Fruit fly (Drosophila melanogaster) whole organism, adult: Measurements from ENCODE around the gene CG46304.
A peak's percentile ranks its signal among the peaks of the same experiment; 100 is the strongest.

Experiments
- CG11617 ChIP-seq: fragments of 200-800 bp; sonication (Bioruptor generic); optimal IDR thresholded peaks from 2 replicates; lab custom pipeline; 2017; ENCODE audit warnings: mild to moderate bottlenecking, missing biosample characterization, missing genetic modification reagents, missing genetic modification characterization
- CG12768 ChIP-seq: fragments of 200-800 bp; sonication (Bioruptor generic); optimal IDR thresholded peaks from 2 replicates; lab custom pipeline; 2017; ENCODE audit warnings: missing biosample characterization, missing genetic modification characterization, mild to moderate bottlenecking, moderate library complexity, missing genetic modification reagents
- CG14711 ChIP-seq: fragments of 200-800 bp; sonication (Bioruptor generic); optimal IDR thresholded peaks from 2 replicates; lab custom pipeline; 2018; ENCODE audit warnings: missing biosample characterization, mild to moderate bottlenecking, missing genetic modification characterization, moderate library complexity
- CG1620 ChIP-seq: fragments of 200-800 bp; sonication (Bioruptor generic); optimal IDR thresholded peaks from 2 replicates; lab custom pipeline; 2016; ENCODE audit warnings: missing biosample characterization, missing genetic modification characterization
- CG33017 ChIP-seq: fragments of 200-800 bp; sonication (Bioruptor generic); optimal IDR thresholded peaks from 2 replicates; lab custom pipeline; 2018; ENCODE audit warnings: missing biosample characterization, mild to moderate bottlenecking, missing genetic modification characterization, moderate library complexity
- CG5204 ChIP-seq: fragments of 200-800 bp; sonication (Bioruptor generic); optimal IDR thresholded peaks from 2 replicates; lab custom pipeline; 2016; ENCODE audit warnings: missing biosample characterization, missing genetic modification characterization
- CG7045 ChIP-seq: fragments of 200-800 bp; sonication (Bioruptor generic); optimal IDR thresholded peaks from 2 replicates; lab custom pipeline; 2017; ENCODE audit warnings: missing biosample characterization, mild to moderate bottlenecking, missing genetic modification characterization
- CG7101 ChIP-seq: fragments of 200-800 bp; sonication (Bioruptor generic); optimal IDR thresholded peaks from 2 replicates; lab custom pipeline; 2018; ENCODE audit warnings: missing biosample characterization, mild to moderate bottlenecking, missing genetic modification characterization, moderate library complexity
- Clk ChIP-seq: fragments of 200-800 bp; sonication (Bioruptor generic); optimal IDR thresholded peaks from 2 replicates; lab custom pipeline; 2017; ENCODE audit warnings: missing biosample characterization, missing genetic modification characterization
- Crg-1 ChIP-seq: fragments of 200-800 bp; sonication (Bioruptor generic); optimal IDR thresholded peaks from 2 replicates; lab custom pipeline; 2016; ENCODE audit warnings: missing biosample characterization, missing genetic modification characterization
- Hr96 ChIP-seq: fragments of 200-800 bp; sonication (Bioruptor generic); optimal IDR thresholded peaks from 2 replicates; lab custom pipeline; 2016; ENCODE audit warnings: missing biosample characterization, missing genetic modification characterization
- Mnt ChIP-seq: fragments of 200-800 bp; sonication (Bioruptor generic); optimal IDR thresholded peaks from 2 replicates; lab custom pipeline; 2016; ENCODE audit warnings: missing biosample characterization, mild to moderate bottlenecking, missing genetic modification characterization
- bab1 ChIP-seq: fragments of 200-800 bp; sonication (Bioruptor generic); optimal IDR thresholded peaks from 3 replicates; lab custom pipeline; 2019; ENCODE audit warnings: missing biosample characterization, mild to moderate bottlenecking, missing genetic modification characterization, moderate library complexity
- cic ChIP-seq: fragments of 200-800 bp; sonication (Bioruptor generic); optimal IDR thresholded peaks from 2 replicates; lab custom pipeline; 2017; ENCODE audit warnings: missing biosample characterization, mild to moderate bottlenecking, missing genetic modification characterization, moderate library complexity
- cnc ChIP-seq, 2 experiments: fragments of >200 bp; optimal IDR thresholded peaks; 2 replicates each; lab custom pipeline; 2017
- kay ChIP-seq: fragments of 200-800 bp; sonication (Bioruptor generic); peaks from one replicate; lab custom pipeline; 2016; ENCODE audit warnings: missing biosample characterization, missing genetic modification characterization, borderline replicate concordance
- ovo ChIP-seq: fragments of 200-800 bp; sonication (Bioruptor generic); optimal IDR thresholded peaks from 2 replicates; lab custom pipeline; 2016; ENCODE audit warnings: missing biosample characterization, missing genetic modification characterization
- pad ChIP-seq: fragments of 200-800 bp; sonication (Bioruptor generic); optimal IDR thresholded peaks from 3 replicates; lab custom pipeline; 2017; ENCODE audit warnings: missing biosample characterization, missing genetic modification characterization, mild to moderate bottlenecking, moderate library complexity, missing genetic modification reagents
- tj ChIP-seq: fragments of 200-800 bp; sonication (Bioruptor generic); optimal IDR thresholded peaks from 3 replicates; lab custom pipeline; 2017; ENCODE audit warnings: missing biosample characterization, mild to moderate bottlenecking, missing genetic modification characterization, moderate library complexity
- toe ChIP-seq: fragments of 200-800 bp; sonication (Bioruptor generic); optimal IDR thresholded peaks from 2 replicates; lab custom pipeline; 2016; ENCODE audit warnings: missing biosample characterization, missing genetic modification characterization

CG46304 gene

dm6 chr2L:18948724-18949108 is 2.6 kb downstream of the CG46304 start, which contains the start of gene CG10428:
CG10428 (plus strand) TSS chr2L:18948884.
- TF ChIP-seq CG12768 (no peak), bab1 (peak; percentile 8), cic (GFP tag; lab: Kevin White, UChicago) (no peak)

- TF ChIP-seq bab1: peak; percentile 70
- TF ChIP-seq tj (GFP tag; lab: Kevin White, UChicago): no peak
- TF ChIP-seq toe: no peak
- no peak for TF ChIP-seq CG11617 (GFP tag; lab: Kevin White, UChicago)
- TF ChIP-seq Crg-1 (GFP tag; lab: Kevin White, UChicago): no peak
Measured at dm6 chr2L:18951674-18952073, 5.6 kb downstream of the CG46304 start, which contains the start of gene Nedd8. Nedd8 (minus strand) TSS chr2L:18951837.

- TF ChIP-seq CG5204 (GFP tag; lab: Kevin White, UChicago): no peak
- TF ChIP-seq CG33017 (tag; lab: Kevin White, UChicago): no peak
- TF ChIP-seq Mnt (GFP tag; lab: Kevin White, UChicago): no peak
- no peak for TF ChIP-seq tj (GFP tag; lab: Kevin White, UChicago)
- peak; percentile 33 for TF ChIP-seq CG14711 (tag; lab: Kevin White, UChicago)
- no peak for TF ChIP-seq CG1620
- TF ChIP-seq toe: no peak
- TF ChIP-seq cnc (optimal IDR thresholded peaks at IDR 0.05; lab: Kevin White, UChicago): no peak
- TF ChIP-seq cic (GFP tag; lab: Kevin White, UChicago): no peak
- no peak for TF ChIP-seq CG12768
- TF ChIP-seq CG11617 (GFP tag; lab: Kevin White, UChicago): peak; percentile 49
- TF ChIP-seq Hr96 (GFP tag; lab: Kevin White, UChicago): no peak
- no peak for TF ChIP-seq ovo (GFP tag; lab: Kevin White, UChicago)
- TF ChIP-seq CG7101 (tag; lab: Kevin White, UChicago): peak; percentile 28
- TF ChIP-seq CG7045: peak; percentile 15
- TF ChIP-seq pad (GFP tag; lab: Kevin White, UChicago): no peak
- no peak for TF ChIP-seq Crg-1 (GFP tag; lab: Kevin White, UChicago)
Measured at dm6 chr2L:18953512-18954254, 7.6 kb downstream of the CG46304 start.

dm6 chr2L:18954255-18954715 is 8.2 kb downstream of the CG46304 start, which contains the start of gene CG10621:
CG10621 (minus strand) TSS chr2L:18954431.
- no peak for TF ChIP-seq CG7045
- no peak for TF ChIP-seq ovo (GFP tag; lab: Kevin White, UChicago)
- TF ChIP-seq CG7101 (tag; lab: Kevin White, UChicago): no peak
- TF ChIP-seq tj (GFP tag; lab: Kevin White, UChicago): peak; percentile 40
- no peak for TF ChIP-seq CG5204 (GFP tag; lab: Kevin White, UChicago)
- no peak for TF ChIP-seq bab1
- peak; percentile 67 for TF ChIP-seq Mnt (GFP tag; lab: Kevin White, UChicago)
- TF ChIP-seq CG1620: no peak
- no peak for TF ChIP-seq toe
- TF ChIP-seq Clk: peak; percentile 5
- no peak for TF ChIP-seq pad (GFP tag; lab: Kevin White, UChicago)
- TF ChIP-seq CG14711 (tag; lab: Kevin White, UChicago): no peak
- no peak for TF ChIP-seq Crg-1 (GFP tag; lab: Kevin White, UChicago)
- TF ChIP-seq cnc (optimal IDR thresholded peaks at IDR 0.05; lab: Kevin White, UChicago): no peak
- peak; percentile 92 for TF ChIP-seq kay
- TF ChIP-seq CG12768: peak; percentile 41
- no peak for TF ChIP-seq CG11617 (GFP tag; lab: Kevin White, UChicago)
- peak; percentile 37 for TF ChIP-seq CG33017 (tag; lab: Kevin White, UChicago)
- peak; percentile 85 for TF ChIP-seq cic (GFP tag; lab: Kevin White, UChicago)
- no peak for TF ChIP-seq Hr96 (GFP tag; lab: Kevin White, UChicago)

- TF ChIP-seq cic (GFP tag; lab: Kevin White, UChicago): peak; percentile 47
- TF ChIP-seq CG12768: peak; percentile 3
- TF ChIP-seq toe: no peak
- no peak for TF ChIP-seq Hr96 (GFP tag; lab: Kevin White, UChicago)
Measured at dm6 chr2L:18955666-18956065, 9.6 kb downstream of the CG46304 start.

dm6 chr2L:18957142-18957674 is 11.1 kb downstream of the CG46304 start, which contains the start of gene Bhmt:
Bhmt (minus strand) TSS chr2L:18957311.
- TF ChIP-seq bab1: peak; percentile 91
- peak; percentile 92 for TF ChIP-seq CG7101 (tag; lab: Kevin White, UChicago)
- TF ChIP-seq Mnt (GFP tag; lab: Kevin White, UChicago): peak; percentile 68
- peak; percentile 91 for TF ChIP-seq CG14711 (tag; lab: Kevin White, UChicago)
- peak; percentile 84 for TF ChIP-seq cic (GFP tag; lab: Kevin White, UChicago)
- TF ChIP-seq CG11617 (GFP tag; lab: Kevin White, UChicago): peak; percentile 89
- peak; percentile 74 for TF ChIP-seq CG12768
- peak; percentile 91 for TF ChIP-seq CG33017 (tag; lab: Kevin White, UChicago)
- TF ChIP-seq ovo (GFP tag; lab: Kevin White, UChicago): peak; percentile 15
- no peak for TF ChIP-seq CG5204 (GFP tag; lab: Kevin White, UChicago)
- no peak for TF ChIP-seq toe
- no peak for TF ChIP-seq Hr96 (GFP tag; lab: Kevin White, UChicago)
- peak; percentile 18 for TF ChIP-seq Crg-1 (GFP tag; lab: Kevin White, UChicago)
- TF ChIP-seq pad (GFP tag; lab: Kevin White, UChicago): peak; percentile 71
- peak; percentile 95 for TF ChIP-seq kay
- peak; percentile 56 for TF ChIP-seq Clk
- no peak for TF ChIP-seq cnc (optimal IDR thresholded peaks at IDR 0.05; lab: Kevin White, UChicago)
- TF ChIP-seq tj (GFP tag; lab: Kevin White, UChicago): peak; percentile 100
- TF ChIP-seq CG1620: no peak
- peak; percentile 81 for TF ChIP-seq CG7045
